Worm (Caenorhabditis elegans): ENCODE measurements around the gene ttr-32.

ce11 chrIII:7584131-7584646 lies 18.0 kb downstream of the ttr-32 start, which contains the start of gene cup-5:
- TF ChIP-seq med-1 (GFP tag; optimal IDR thresholded peaks at IDR 0.05; ENCODE audit: insufficient read depth) (no peak), ref-1 (GFP tag; conservative IDR thresholded peaks at IDR 0.05) (no peak), klf-2 (GFP tag; conservative IDR thresholded peaks at IDR 0.05) (no peak), ztf-23 (GFP tag; IDR thresholded peaks at IDR 0.05) (no peak), cog-1 (tag; optimal IDR thresholded peaks at IDR 0.05) (no peak)
